Worm (Caenorhabditis elegans) whole organism, L2 larva: ENCODE measurements around the gene spsb-2.

Source experiments
- C34F6.9 ChIP-seq: fragments of 150-350 bp; optimal IDR thresholded peaks from 2 replicates; lab custom pipeline; 2014; ENCODE audit warnings: missing biosample characterization, missing genetic modification characterization
- F13H6.1 ChIP-seq: sonication (generic microtip); optimal IDR thresholded peaks from 2 replicates; lab custom pipeline; 2016; ENCODE audit warnings: missing genetic modification characterization, missing compliant biosample characterization
- aly-2 ChIP-seq: fragments of 150-350 bp; optimal IDR thresholded peaks from 2 replicates; lab custom pipeline; 2014; ENCODE audit warnings: missing biosample characterization, missing genetic modification characterization
- ceh-16 ChIP-seq: fragments of 150-350 bp; optimal IDR thresholded peaks from 2 replicates; lab custom pipeline; 2014; ENCODE audit warnings: missing biosample characterization, missing genetic modification characterization
- lin-13 ChIP-seq: fragments of 150-350 bp; optimal IDR thresholded peaks from 2 replicates; lab custom pipeline; 2014; ENCODE audit warnings: missing biosample characterization, missing genetic modification reagents, missing genetic modification characterization
- nhr-11 ChIP-seq: fragments of 150-350 bp; optimal IDR thresholded peaks from 2 replicates; lab custom pipeline; 2014; ENCODE audit warnings: missing biosample characterization, missing genetic modification characterization
- nhr-129 ChIP-seq: fragments of 150-350 bp; optimal IDR thresholded peaks from 2 replicates; lab custom pipeline; 2014; ENCODE audit warnings: missing biosample characterization, missing genetic modification characterization
- unc-62 ChIP-seq: fragments of 150-350 bp; optimal IDR thresholded peaks from 2 replicates; lab custom pipeline; 2014; ENCODE audit warnings: missing biosample characterization, missing genetic modification reagents, missing genetic modification characterization
- ztf-1 ChIP-seq: fragments of 200-800 bp; sonication (Bioruptor generic); conservative IDR thresholded peaks from 2 replicates; pipeline ENCODE4 v1.3.6; 2022; ENCODE audit warnings: missing genetic modification characterization, missing compliant biosample characterization

ce11 chrII:15195346-15195745 is 34.8 kb upstream of the spsb-2 start:
- TF ChIP-seq ztf-1 (GFP tag; lab: Robert Waterston, UW) (no peak), ceh-16 (tag; lab: Kevin White, UChicago) (no peak), lin-13 (GFP tag; lab: Kevin White, UChicago) (no peak), F13H6.1 (tag; lab: Kevin White, UChicago) (no peak), C34F6.9 (no peak), aly-2 (no peak), nhr-129 (tag; lab: Kevin White, UChicago) (peak; percentile 31), unc-62 (GFP tag; lab: Kevin White, UChicago) (no peak), nhr-11 (tag; lab: Kevin White, UChicago) (no peak)
